Worm (Caenorhabditis elegans) whole organism, L1 larva: ENCODE data around the gene F01F1.3.

Source experiments
- C04F5.9 ChIP-seq: sonication (generic microtip); optimal IDR thresholded peaks from 2 replicates; lab custom pipeline; 2016; ENCODE audit warnings: missing genetic modification characterization, missing compliant biosample characterization
- C16A3.4 ChIP-seq: fragments of 150-350 bp; optimal IDR thresholded peaks from 2 replicates; lab custom pipeline; 2014; ENCODE audit warnings: missing biosample characterization, missing genetic modification characterization
- C34B4.2 ChIP-seq: sonication (generic microtip); optimal IDR thresholded peaks from 2 replicates; lab custom pipeline; 2017; ENCODE audit warnings: mild to moderate bottlenecking, missing genetic modification characterization, missing compliant biosample characterization
- F16B12.6 ChIP-seq: fragments of 150-350 bp; optimal IDR thresholded peaks from 2 replicates; lab custom pipeline; 2014; ENCODE audit warnings: missing biosample characterization, missing genetic modification characterization
- Y116A8C.19 ChIP-seq: sonication (generic microtip); optimal IDR thresholded peaks from 2 replicates; lab custom pipeline; 2016; ENCODE audit warnings: missing compliant biosample characterization, missing genetic modification characterization, borderline replicate concordance
- alr-1 ChIP-seq: fragments of 200-800 bp; sonication (Bioruptor generic); optimal IDR thresholded peaks from 2 replicates; lab custom pipeline; 2018; ENCODE audit warnings: borderline replicate concordance, mild to moderate bottlenecking, missing genetic modification characterization, missing compliant biosample characterization
- aly-2 ChIP-seq: fragments of 150-350 bp; optimal IDR thresholded peaks from 2 replicates; lab custom pipeline; 2014; ENCODE audit warnings: missing biosample characterization, missing genetic modification characterization
- ama-1 ChIP-seq: fragments of 150-350 bp; optimal IDR thresholded peaks from 2 replicates; lab custom pipeline; 2014
- ceh-88 ChIP-seq: fragments of 200-800 bp; sonication (Bioruptor generic); IDR thresholded peaks from 2 replicates; pipeline ENCODE4 v1.3.6; 2022; ENCODE audit warnings: missing genetic modification characterization, missing compliant biosample characterization
- ceh-90 ChIP-seq: sonication (generic microtip); optimal IDR thresholded peaks from 2 replicates; lab custom pipeline; 2016; ENCODE audit warnings: missing genetic modification characterization, missing compliant biosample characterization
- ces-1 ChIP-seq: fragments of 150-350 bp; optimal IDR thresholded peaks from 2 replicates; lab custom pipeline; 2014; ENCODE audit warnings: missing biosample characterization, missing genetic modification reagents, missing genetic modification characterization
- dpl-1 ChIP-seq, 3 experiments: fragments of 150-350 bp in 2 of 3; sonication (generic microtip) in 1 of 3; optimal IDR thresholded peaks; 2 replicates each; lab custom pipeline; 2014 to 2017; ENCODE audit warnings: missing biosample characterization in 3 of 3, missing genetic modification characterization in 3 of 3, missing genetic modification reagents in 3 of 3
- dsc-1 ChIP-seq: sonication (generic microtip); optimal IDR thresholded peaks from 2 replicates; lab custom pipeline; 2016; ENCODE audit warnings: mild to moderate bottlenecking, missing genetic modification characterization, missing compliant biosample characterization
- efl-1 ChIP-seq, 4 experiments: fragments of 150-350 bp; optimal IDR thresholded peaks in 3 of 4; peaks in 1 of 4; 1 replicate in 1 of 4; 2 replicates in 3 of 4; lab custom pipeline; 2014; ENCODE audit warnings: missing biosample characterization in 2 of 4, missing genetic modification characterization in 2 of 4, missing genetic modification reagents in 2 of 4
- efl-3 ChIP-seq: fragments of 200-800 bp; sonication (Bioruptor generic); optimal IDR thresholded peaks from 2 replicates; lab custom pipeline; 2018; ENCODE audit warnings: mild to moderate bottlenecking, missing genetic modification characterization, missing compliant biosample characterization
- elt-2 ChIP-seq: sonication (generic microtip); optimal IDR thresholded peaks from 2 replicates; lab custom pipeline; 2016; ENCODE audit warnings: missing genetic modification characterization, mild to moderate bottlenecking, inconsistent platforms, missing compliant biosample characterization, missing genetic modification reagents
- elt-3 ChIP-seq, 6 experiments: fragments of 150-350 bp in 1 of 6; sonication (generic microtip); optimal IDR thresholded peaks; 2 replicates each; lab custom pipeline; 2017 to 2018; ENCODE audit warnings: missing biosample characterization in 6 of 6, missing genetic modification characterization in 6 of 6, inconsistent platforms in 1 of 6
- ets-5 ChIP-seq: fragments of 200-800 bp; sonication (Bioruptor generic); IDR thresholded peaks from 2 replicates; pipeline ENCODE4 v1.3.6; 2022; ENCODE audit warnings: missing genetic modification characterization, missing compliant biosample characterization
- fkh-10 ChIP-seq: sonication (generic microtip); optimal IDR thresholded peaks from 2 replicates; lab custom pipeline; 2017; ENCODE audit warnings: missing biosample characterization, missing genetic modification reagents, missing genetic modification characterization
- fkh-8 ChIP-seq: sonication (generic microtip); optimal IDR thresholded peaks from 2 replicates; lab custom pipeline; 2016; ENCODE audit warnings: mild to moderate bottlenecking, missing genetic modification characterization, missing compliant biosample characterization
- hlh-17 ChIP-seq: fragments of 200-800 bp; sonication (Bioruptor generic); optimal IDR thresholded peaks from 2 replicates; lab custom pipeline; 2018; ENCODE audit warnings: missing genetic modification characterization, mild to moderate bottlenecking, missing compliant biosample characterization, moderate library complexity, borderline replicate concordance
- isw-1 ChIP-seq: fragments of 200-800 bp; sonication (Bioruptor generic); IDR thresholded peaks from 2 replicates; pipeline ENCODE4 v1.3.6; 2022; ENCODE audit warnings: missing genetic modification characterization, missing compliant biosample characterization
- jun-1 ChIP-seq: fragments of 150-350 bp; optimal IDR thresholded peaks from 2 replicates; lab custom pipeline; 2014; ENCODE audit warnings: missing biosample characterization, missing genetic modification reagents, missing genetic modification characterization
- lin-35 ChIP-seq, 2 experiments: fragments of 150-350 bp; optimal IDR thresholded peaks; 2 replicates each; lab custom pipeline; 2014; ENCODE audit warnings: missing biosample characterization in 2 of 2, missing genetic modification characterization in 2 of 2, missing genetic modification reagents in 2 of 2
- mdl-1 ChIP-seq, 2 experiments: fragments of 150-350 bp; optimal IDR thresholded peaks; 2 replicates each; lab custom pipeline; 2014 to 2017; ENCODE audit warnings: missing biosample characterization in 2 of 2, missing genetic modification characterization in 2 of 2, inconsistent platforms in 1 of 2
- mef-2 ChIP-seq: fragments of 150-350 bp; optimal IDR thresholded peaks from 2 replicates; lab custom pipeline; 2014; ENCODE audit warnings: missing biosample characterization, missing genetic modification characterization
- nhr-12 ChIP-seq: sonication (generic microtip); optimal IDR thresholded peaks from 2 replicates; lab custom pipeline; 2017; ENCODE audit warnings: missing biosample characterization, missing genetic modification characterization
- nhr-19 ChIP-seq: fragments of 200-800 bp; sonication (Bioruptor generic); conservative IDR thresholded peaks from 2 replicates; pipeline ENCODE4 v1.3.6; 2022; ENCODE audit warnings: missing genetic modification characterization, missing compliant biosample characterization
- nhr-71 ChIP-seq: sonication (generic microtip); optimal IDR thresholded peaks from 2 replicates; lab custom pipeline; 2016; ENCODE audit warnings: mild to moderate bottlenecking, missing genetic modification characterization, moderate library complexity, missing compliant biosample characterization
- nhr-76 ChIP-seq: sonication (generic microtip); optimal IDR thresholded peaks from 2 replicates; lab custom pipeline; 2017; ENCODE audit warnings: missing biosample characterization, missing genetic modification characterization
- nhr-84 ChIP-seq: sonication (generic microtip); optimal IDR thresholded peaks from 2 replicates; lab custom pipeline; 2017; ENCODE audit warnings: missing biosample characterization, missing genetic modification characterization
- nhr-85 ChIP-seq: sonication (generic microtip); peaks from one replicate; lab custom pipeline; 2016; ENCODE audit warnings: missing genetic modification characterization, inconsistent platforms, missing compliant biosample characterization
- pag-3 ChIP-seq: sonication (generic microtip); optimal IDR thresholded peaks from 2 replicates; lab custom pipeline; 2017; ENCODE audit warnings: missing genetic modification characterization, mild to moderate bottlenecking, missing compliant biosample characterization, antibody characterized with exemption, borderline replicate concordance; ENCODE audit not compliant: insufficient read depth
- pqm-1 ChIP-seq: sonication (generic microtip); optimal IDR thresholded peaks from 3 replicates; lab custom pipeline; 2017; ENCODE audit warnings: missing biosample characterization, missing genetic modification characterization
- rnt-1 ChIP-seq: sonication (generic microtip); optimal IDR thresholded peaks from 2 replicates; lab custom pipeline; 2016; ENCODE audit warnings: mild to moderate bottlenecking, missing genetic modification characterization, moderate library complexity, missing compliant biosample characterization
- snpc-4 ChIP-seq: fragments of 150-350 bp; optimal IDR thresholded peaks from 2 replicates; lab custom pipeline; 2014; ENCODE audit warnings: missing biosample characterization, missing genetic modification characterization
- sox-4 ChIP-seq: sonication (generic microtip); optimal IDR thresholded peaks from 2 replicates; lab custom pipeline; 2016; ENCODE audit warnings: missing genetic modification characterization, missing compliant biosample characterization
- tbx-2 ChIP-seq: sonication (generic microtip); optimal IDR thresholded peaks from 2 replicates; lab custom pipeline; 2016; ENCODE audit warnings: missing genetic modification characterization, missing compliant biosample characterization
- unc-130 ChIP-seq: fragments of 150-350 bp; optimal IDR thresholded peaks from 2 replicates; lab custom pipeline; 2017; ENCODE audit warnings: missing biosample characterization, missing genetic modification characterization, inconsistent platforms
- unc-62 ChIP-seq: fragments of 150-350 bp; optimal IDR thresholded peaks from 2 replicates; lab custom pipeline; 2014; ENCODE audit warnings: missing biosample characterization, missing genetic modification reagents, missing genetic modification characterization
- unc-86 ChIP-seq: sonication (generic microtip); optimal IDR thresholded peaks from 2 replicates; lab custom pipeline; 2016; ENCODE audit warnings: missing genetic modification characterization, missing compliant biosample characterization
- unc-98 ChIP-seq: fragments of 200-800 bp; sonication (Bioruptor generic); IDR thresholded peaks from 2 replicates; pipeline ENCODE4 v1.3.6; 2022; ENCODE audit warnings: missing genetic modification characterization, missing compliant biosample characterization
- xbp-1 ChIP-seq: sonication (generic microtip); optimal IDR thresholded peaks from 2 replicates; lab custom pipeline; 2016; ENCODE audit warnings: missing genetic modification characterization, missing compliant biosample characterization
- zip-4 ChIP-seq: fragments of 200-800 bp; sonication (Bioruptor generic); optimal IDR thresholded peaks from 2 replicates; lab custom pipeline; 2018; ENCODE audit warnings: mild to moderate bottlenecking, missing genetic modification characterization, moderate library complexity, missing compliant biosample characterization
- ztf-11 ChIP-seq, 2 experiments: sonication (generic microtip); optimal IDR thresholded peaks; 2 replicates each; lab custom pipeline; 2016 to 2017; ENCODE audit warnings: missing genetic modification characterization in 2 of 2, missing biosample characterization in 1 of 2, missing compliant biosample characterization in 1 of 2
- ztf-4 ChIP-seq: fragments of 150-350 bp; optimal IDR thresholded peaks from 2 replicates; lab custom pipeline; 2014; ENCODE audit warnings: missing biosample characterization, missing genetic modification characterization

The F01F1.3 gene

ce11 chrIII:5840277-5840676 is 31.5 kb upstream of the F01F1.3 start (continued):
- peak; percentile 11 for TF ChIP-seq elt-2 (tag; lab: Kevin White, UChicago)
- no peak for TF ChIP-seq mdl-1 (tag; optimal IDR thresholded peaks at IDR 0.05; lab: Kevin White, UChicago)
- TF ChIP-seq fkh-8 (tag; lab: Kevin White, UChicago), result peak; percentile 16

ce11 chrIII:5840815-5841573 is 30.7 kb upstream of the F01F1.3 start:
- TF ChIP-seq ets-5 (GFP tag; lab: Robert Waterston, UW) (no peak), lin-35 (GFP tag; optimal IDR thresholded peaks at IDR 0.05; lab: Kevin White, UChicago) (peak in 1 of 2 experiments; percentile 40), efl-1 (optimal IDR thresholded peaks at IDR 0.05; lab: Kevin White, UChicago) (no peak), efl-1 (GFP tag; optimal IDR thresholded peaks at IDR 0.05 in 1 of 2; lab: Kevin White, UChicago) (peak in 1 of 2 experiments; percentile 89)
- TF ChIP-seq, all 84 proteins: peak for 2

- TF ChIP-seq nhr-12 (tag; lab: Kevin White, UChicago), result no peak
- no peak for TF ChIP-seq sox-4 (tag; lab: Kevin White, UChicago)
- no peak for TF ChIP-seq ceh-88 (GFP tag; lab: Robert Waterston, UW)
- peak; percentile 92 for TF ChIP-seq nhr-85 (tag; lab: Kevin White, UChicago)
- TF ChIP-seq F16B12.6 (tag; lab: Kevin White, UChicago), result no peak
- TF ChIP-seq ztf-11 (tag; optimal IDR thresholded peaks at IDR 0.05; lab: Kevin White, UChicago), result no peak
- TF ChIP-seq dsc-1, result peak; percentile 11
- peak; percentile 33 for TF ChIP-seq ama-1 (lab: Kevin White, UChicago)
- TF ChIP-seq snpc-4 (tag; lab: Kevin White, UChicago), result no peak
- TF ChIP-seq hlh-17 (GFP tag; lab: Kevin White, UChicago), result no peak
- peak; percentile 44 for TF ChIP-seq C16A3.4 (tag; lab: Kevin White, UChicago)
- no peak for TF ChIP-seq C34B4.2 (tag; lab: Kevin White, UChicago)
- no peak for TF ChIP-seq unc-130
- no peak for TF ChIP-seq fkh-10
- TF ChIP-seq unc-86 (tag; lab: Kevin White, UChicago), result no peak
- peak; percentile 46 for TF ChIP-seq tbx-2 (tag; lab: Kevin White, UChicago)
- no peak for TF ChIP-seq pqm-1 (tag; lab: Kevin White, UChicago)
- no peak for TF ChIP-seq alr-1
- TF ChIP-seq unc-98 (GFP tag; lab: Robert Waterston, UW), result no peak
- TF ChIP-seq nhr-19 (GFP tag; lab: Robert Waterston, UW), result peak; percentile 58
- TF ChIP-seq ztf-4 (tag; lab: Kevin White, UChicago), result no peak
- no peak for TF ChIP-seq unc-62
- no peak for TF ChIP-seq nhr-76 (tag; lab: Kevin White, UChicago)
- TF ChIP-seq C04F5.9 (tag; lab: Kevin White, UChicago), result no peak
- TF ChIP-seq xbp-1 (tag; lab: Kevin White, UChicago), result peak; percentile 7
- TF ChIP-seq mef-2 (tag; lab: Kevin White, UChicago), result no peak
- no peak for TF ChIP-seq aly-2 (tag; lab: Kevin White, UChicago)
- peak in 1 of 2 experiments; percentile 17 for TF ChIP-seq efl-1 (optimal IDR thresholded peaks at IDR 0.05; lab: Kevin White, UChicago)
- peak; percentile 16 to 53 for TF ChIP-seq efl-1 (GFP tag; optimal IDR thresholded peaks at IDR 0.05 in 1 of 2; lab: Kevin White, UChicago)
- no peak for TF ChIP-seq pag-3
- no peak for TF ChIP-seq ceh-90 (tag; lab: Kevin White, UChicago)
- peak; percentile 78 for TF ChIP-seq nhr-71 (tag; lab: Kevin White, UChicago)
- TF ChIP-seq elt-2 (tag; lab: Kevin White, UChicago), result no peak
- TF ChIP-seq nhr-84 (tag; lab: Kevin White, UChicago), result no peak
- no peak for TF ChIP-seq isw-1 (GFP tag; lab: Robert Waterston, UW)
- peak; percentile 26 for TF ChIP-seq rnt-1 (tag; lab: Kevin White, UChicago)
- TF ChIP-seq efl-3 (GFP tag; lab: Kevin White, UChicago), result no peak
- no peak for TF ChIP-seq ces-1 (GFP tag; lab: Kevin White, UChicago)
- no peak for TF ChIP-seq zip-4 (GFP tag; lab: Kevin White, UChicago)
- TF ChIP-seq elt-3 (tag; optimal IDR thresholded peaks at IDR 0.05; lab: Kevin White, UChicago), result peak in 1 of 6 experiments; percentile 64
- no peak for TF ChIP-seq jun-1
- TF ChIP-seq dpl-1 (GFP tag; optimal IDR thresholded peaks at IDR 0.05; lab: Kevin White, UChicago), result peak in 2 of 3 experiments; percentile 31 to 37
- TF ChIP-seq Y116A8C.19 (tag; lab: Kevin White, UChicago), result no peak
Observed at ce11 chrIII:5841676-5842075, 30.1 kb upstream of the F01F1.3 start.
